Fruit fly (Drosophila melanogaster) whole organism, embryonic: ENCODE data around the gene CG16854.
A peak's percentile ranks its signal among the peaks of the same experiment; 100 is the strongest.

Experiments used
- CG10209 ChIP-seq: fragments of 200-800 bp; sonication (Bioruptor generic); optimal IDR thresholded peaks from 3 replicates; lab custom pipeline; 2017; ENCODE audit warnings: missing biosample characterization, mild to moderate bottlenecking, missing genetic modification characterization, missing genetic modification reagents
- CG10267 ChIP-seq: fragments of 200-800 bp; sonication (Bioruptor generic); optimal IDR thresholded peaks from 2 replicates; lab custom pipeline; 2018; ENCODE audit warnings: missing biosample characterization, mild to moderate bottlenecking, missing genetic modification characterization, moderate library complexity
- CG11085 ChIP-seq: fragments of 200-800 bp; sonication (Bioruptor generic); IDR thresholded peaks from 2 replicates; pipeline ENCODE4 v1.3.6; 2022; ENCODE audit warnings: missing biosample characterization, missing genetic modification characterization
- CG11093 ChIP-seq: fragments of 200-800 bp; sonication (Bioruptor generic); IDR thresholded peaks from 3 replicates; pipeline ENCODE4 v1.3.6; 2022; ENCODE audit warnings: missing biosample characterization, missing genetic modification characterization
- CG13287 ChIP-seq: fragments of 200-800 bp; sonication (Bioruptor generic); IDR thresholded peaks from 2 replicates; pipeline ENCODE4 v1.3.6; 2022; ENCODE audit warnings: missing biosample characterization, missing genetic modification characterization; ENCODE audit not compliant: partially characterized antibody
- CG1602 ChIP-seq: fragments of 200-800 bp; sonication (Bioruptor generic); optimal IDR thresholded peaks from 3 replicates; lab custom pipeline; 2016; ENCODE audit warnings: missing biosample characterization, missing genetic modification characterization
- CG1647 ChIP-seq: fragments of 200-800 bp; sonication (Bioruptor generic); optimal IDR thresholded peaks from 3 replicates; lab custom pipeline; 2016; ENCODE audit warnings: missing biosample characterization, missing genetic modification characterization
- CG18011 ChIP-seq: fragments of 200-800 bp; sonication (Bioruptor generic); optimal IDR thresholded peaks from 2 replicates; lab custom pipeline; 2017; ENCODE audit warnings: missing biosample characterization, missing genetic modification characterization, mild to moderate bottlenecking, moderate library complexity, missing genotype
- CG18476 ChIP-seq: fragments of 200-800 bp; sonication (Bioruptor generic); optimal IDR thresholded peaks from 2 replicates; lab custom pipeline; 2016; ENCODE audit warnings: missing biosample characterization, mild to moderate bottlenecking, missing genetic modification characterization
- CG3065 ChIP-seq: fragments of 200-800 bp; sonication (Bioruptor generic); optimal IDR thresholded peaks from 2 replicates; lab custom pipeline; 2016; ENCODE audit warnings: missing biosample characterization, missing genetic modification characterization
- CG3163 ChIP-seq: fragments of 200-800 bp; sonication (Bioruptor generic); optimal IDR thresholded peaks from 3 replicates; lab custom pipeline; 2016; ENCODE audit warnings: missing biosample characterization, missing genetic modification characterization
- CG32532 ChIP-seq: fragments of 200-800 bp; sonication (Bioruptor generic); IDR thresholded peaks from 2 replicates; pipeline ENCODE4 v1.3.6; 2022; ENCODE audit warnings: missing biosample characterization, missing genetic modification characterization
- CG43689 ChIP-seq: fragments of 200-800 bp; sonication (Bioruptor generic); IDR thresholded peaks from 2 replicates; pipeline ENCODE4 v1.3.6; 2022; ENCODE audit warnings: missing biosample characterization, missing genetic modification characterization
- CG4730 ChIP-seq: fragments of 200-800 bp; sonication (Bioruptor generic); IDR thresholded peaks from 2 replicates; pipeline ENCODE4 v1.3.6; 2022; ENCODE audit warnings: missing biosample characterization, missing genetic modification characterization
- CG5180 ChIP-seq: fragments of 200-800 bp; sonication (Bioruptor generic); optimal IDR thresholded peaks from 3 replicates; lab custom pipeline; 2017; ENCODE audit warnings: missing biosample characterization, missing genetic modification characterization, mild to moderate bottlenecking, moderate library complexity, missing genetic modification reagents
- CG5953 ChIP-seq: fragments of 200-800 bp; sonication (Bioruptor generic); IDR thresholded peaks from 2 replicates; pipeline ENCODE4 v1.3.6; 2022; ENCODE audit warnings: missing biosample characterization, missing genetic modification characterization
- CG6254 ChIP-seq: fragments of 200-800 bp; sonication (Bioruptor generic); optimal IDR thresholded peaks from 3 replicates; lab custom pipeline; 2017; ENCODE audit warnings: mild to moderate bottlenecking, missing biosample characterization, missing genetic modification reagents, missing genetic modification characterization
- CG6272 ChIP-seq: fragments of 200-800 bp; sonication (Bioruptor generic); IDR thresholded peaks from 2 replicates; pipeline ENCODE4 v1.3.6; 2022; ENCODE audit warnings: missing biosample characterization, missing genetic modification characterization
- CG7786 ChIP-seq: fragments of 200-800 bp; sonication (Bioruptor generic); optimal IDR thresholded peaks from 2 replicates; lab custom pipeline; 2016; ENCODE audit warnings: missing biosample characterization, missing genetic modification characterization
- CG8924 ChIP-seq: fragments of 200-800 bp; optimal IDR thresholded peaks from 3 replicates; lab custom pipeline; 2019; ENCODE audit warnings: missing biosample characterization, mild to moderate bottlenecking, missing genetic modification characterization, moderate library complexity
- E2f1 ChIP-seq: fragments of 200-800 bp; sonication (Bioruptor generic); IDR thresholded peaks from 2 replicates; pipeline ENCODE4 v1.3.6; 2022; ENCODE audit warnings: missing biosample characterization, missing genetic modification characterization
- HLH3B ChIP-seq: fragments of 200-800 bp; sonication (Bioruptor generic); IDR thresholded peaks from 2 replicates; pipeline ENCODE4 v1.3.6; 2022; ENCODE audit warnings: missing biosample characterization, missing genetic modification characterization
- Hmr ChIP-seq: fragments of 200-800 bp; sonication (Bioruptor generic); optimal IDR thresholded peaks from 3 replicates; lab custom pipeline; 2017; ENCODE audit warnings: mild to moderate bottlenecking, missing biosample characterization, missing genetic modification reagents, missing genetic modification characterization
- NK7.1 ChIP-seq: fragments of 200-800 bp; sonication (Bioruptor generic); optimal IDR thresholded peaks from 3 replicates; lab custom pipeline; 2016; ENCODE audit warnings: missing biosample characterization, missing genetic modification characterization
- Optix ChIP-seq: fragments of 200-800 bp; sonication (Bioruptor generic); IDR thresholded peaks from 3 replicates; pipeline ENCODE4 v1.3.6; 2022; ENCODE audit warnings: missing biosample characterization, missing genetic modification characterization
- Trl ChIP-seq, 3 experiments: fragments of >200 bp in 2 of 3; fragments of 200-800 bp in 1 of 3; sonication (Bioruptor generic) in 1 of 3; optimal IDR thresholded peaks; 2 replicates in 1 of 3; 3 replicates in 2 of 3; lab custom pipeline; 2016 to 2017; ENCODE audit warnings: missing biosample characterization in 1 of 3, missing genetic modification characterization in 1 of 3
- Vsx1 ChIP-seq: fragments of 200-800 bp; sonication (Bioruptor generic); optimal IDR thresholded peaks from 2 replicates; lab custom pipeline; 2017; ENCODE audit warnings: missing biosample characterization, mild to moderate bottlenecking, missing genetic modification characterization, missing genetic modification reagents
- dmrt11E ChIP-seq: fragments of 200-800 bp; sonication (Bioruptor generic); optimal IDR thresholded peaks from 3 replicates; lab custom pipeline; 2018; ENCODE audit warnings: missing biosample characterization, mild to moderate bottlenecking, missing genetic modification characterization, moderate library complexity
- dmrt99B ChIP-seq: fragments of 200-800 bp; sonication (Bioruptor generic); optimal IDR thresholded peaks from 2 replicates; lab custom pipeline; 2018; ENCODE audit warnings: missing biosample characterization, mild to moderate bottlenecking, missing genetic modification characterization, moderate library complexity
- gem ChIP-seq: fragments of 200-800 bp; sonication (Bioruptor generic); optimal IDR thresholded peaks from 2 replicates; lab custom pipeline; 2019; ENCODE audit warnings: missing biosample characterization, mild to moderate bottlenecking, missing genetic modification characterization, moderate library complexity
- grau ChIP-seq: fragments of 200-800 bp; optimal IDR thresholded peaks from 3 replicates; lab custom pipeline; 2019; ENCODE audit warnings: missing biosample characterization, mild to moderate bottlenecking, missing genetic modification characterization, moderate library complexity
- hkb ChIP-seq, 2 experiments: fragments of 200-800 bp in 1 of 2; fragments of >200 bp in 1 of 2; sonication (Bioruptor generic) in 1 of 2; IDR thresholded peaks in 1 of 2; optimal IDR thresholded peaks in 1 of 2; 2 replicates each; pipeline versions ENCODE4 v1.3.6 to Lab custom; 2017 to 2022; ENCODE audit warnings: missing biosample characterization in 1 of 2, missing genetic modification characterization in 1 of 2
- hth ChIP-seq: fragments of >200 bp; optimal IDR thresholded peaks from 2 replicates; lab custom pipeline; 2017; ENCODE audit warnings: inconsistent platforms
- kni ChIP-seq: fragments of 200-800 bp; sonication (Bioruptor generic); optimal IDR thresholded peaks from 3 replicates; lab custom pipeline; 2017; ENCODE audit warnings: mild to moderate bottlenecking, missing biosample characterization, missing genetic modification reagents, missing genetic modification characterization
- odd ChIP-seq: fragments of 200-800 bp; sonication (Bioruptor generic); optimal IDR thresholded peaks from 2 replicates; lab custom pipeline; 2017; ENCODE audit warnings: missing biosample characterization, mild to moderate bottlenecking, missing genetic modification characterization
- pnt ChIP-seq: fragments of 200-800 bp; sonication (Bioruptor generic); optimal IDR thresholded peaks from 3 replicates; lab custom pipeline; 2016; ENCODE audit warnings: missing biosample characterization, missing genetic modification characterization
- row ChIP-seq: fragments of 200-800 bp; sonication (Bioruptor generic); IDR thresholded peaks from 3 replicates; pipeline ENCODE4 v1.3.6; 2022; ENCODE audit warnings: missing biosample characterization, missing genetic modification characterization

Gene CG16854

dm6 chr2L:11066887-11067459 is 19.5 kb upstream of the CG16854 start, which contains the start of gene Samuel (continued):
- TF ChIP-seq CG18476 (GFP tag; lab: Kevin White, UChicago) (no peak), CG1602 (GFP tag; lab: Kevin White, UChicago) (no peak), CG3065 (GFP tag; lab: Kevin White, UChicago) (no peak), CG32532 (GFP tag; lab: Robert Waterston, UW) (peak; percentile 35; the same call in 1 of the 2 replicates), Optix (no peak), CG10209 (no peak), hth (lab: Kevin White, UChicago) (no peak), E2f1 (GFP tag; lab: Robert Waterston, UW) (no peak), CG18011 (GFP tag; lab: Kevin White, UChicago) (no peak), CG43689 (no peak), CG13287 (GFP tag; lab: Robert Waterston, UW) (peak; percentile 49; the same call in 1 of the 2 replicates), pnt (GFP tag; lab: Kevin White, UChicago) (no peak), Vsx1 (no peak), Trl (optimal IDR thresholded peaks at IDR 0.05; lab: Kevin White, UChicago) (peak; percentile 91 to 93), Trl (GFP tag; optimal IDR thresholded peaks at IDR 0.05; lab: Kevin White, UChicago) (peak; percentile 20), dmrt99B (tag; lab: Kevin White, UChicago) (peak; percentile 4), CG7786 (GFP tag; lab: Kevin White, UChicago) (no peak), kni (GFP tag; lab: Kevin White, UChicago) (no peak), CG5953 (no peak), Hmr (GFP tag; lab: Kevin White, UChicago) (no peak)

dm6 chr2L:11067970-11068369 is 18.6 kb upstream of the CG16854 start:
- TF ChIP-seq row = peak; percentile 48; the same call in 2 of the 3 replicates
- no peak for TF ChIP-seq CG1647 (GFP tag; lab: Kevin White, UChicago)
- TF ChIP-seq CG5180 (GFP tag; lab: Kevin White, UChicago) = no peak
- no peak for TF ChIP-seq CG3163 (GFP tag; lab: Kevin White, UChicago)
- peak; percentile 16 for TF ChIP-seq gem (tag; lab: Kevin White, UChicago)
- no peak for TF ChIP-seq CG6272
- peak; percentile 12 for TF ChIP-seq dmrt11E (tag; lab: Kevin White, UChicago)
- no peak for TF ChIP-seq CG8924
- TF ChIP-seq grau = no peak
- TF ChIP-seq, all 482 proteins: peak for 3

- TF ChIP-seq NK7.1 (GFP tag; lab: Kevin White, UChicago) (no peak), Vsx1 (no peak), CG11093 (GFP tag; lab: Robert Waterston, UW) (no peak), odd (GFP tag; lab: Kevin White, UChicago) (no peak), CG11085 (no peak), CG6254 (GFP tag; lab: Kevin White, UChicago) (no peak), CG4730 (GFP tag; lab: Robert Waterston, UW) (no peak), hkb (optimal IDR thresholded peaks at IDR 0.05; lab: Kevin White, UChicago) (no peak), hkb (GFP tag; IDR thresholded peaks at IDR 0.05; lab: Robert Waterston, UW) (no peak), HLH3B (GFP tag; lab: Robert Waterston, UW) (no peak), CG1602 (GFP tag; lab: Kevin White, UChicago) (no peak), CG10267 (tag; lab: Kevin White, UChicago) (no peak)
These were observed 18.1 kb upstream of the CG16854 start for dm6 chr2L:11068441-11068840.
